Worm (Caenorhabditis elegans) whole organism, L2 larva: ENCODE results near the gene T24A6.16.
"Not testable (repeated sequence)": the region's sequence is repeated elsewhere in the genome, so short reads cannot be mapped to it uniquely, and the experiment has no call there.

Experiments
- C34F6.9 ChIP-seq: fragments of 150-350 bp; optimal IDR thresholded peaks from 2 replicates; lab custom pipeline; 2014; ENCODE audit warnings: missing biosample characterization, missing genetic modification characterization
- R02D3.7 ChIP-seq: fragments of 150-350 bp; optimal IDR thresholded peaks from 2 replicates; lab custom pipeline; 2014; ENCODE audit warnings: missing biosample characterization, missing genetic modification characterization
- Y55F3AM.14 ChIP-seq: fragments of 200-800 bp; sonication (Bioruptor generic); optimal IDR thresholded peaks from 2 replicates; lab custom pipeline; 2018; ENCODE audit warnings: mild to moderate bottlenecking, missing genetic modification characterization, missing compliant biosample characterization
- alr-1 ChIP-seq: fragments of 150-350 bp; optimal IDR thresholded peaks from 2 replicates; lab custom pipeline; 2014; ENCODE audit warnings: missing biosample characterization, missing genetic modification characterization
- ama-1 ChIP-seq: fragments of 150-350 bp; optimal IDR thresholded peaks from 2 replicates; lab custom pipeline; 2018; ENCODE audit warnings: inconsistent platforms
- ceh-16 ChIP-seq: fragments of 150-350 bp; optimal IDR thresholded peaks from 2 replicates; lab custom pipeline; 2014; ENCODE audit warnings: missing biosample characterization, missing genetic modification characterization
- ceh-82 ChIP-seq: fragments of 150-350 bp; optimal IDR thresholded peaks from 2 replicates; lab custom pipeline; 2014; ENCODE audit warnings: missing biosample characterization, missing genetic modification characterization
- crh-2 ChIP-seq: sonication (generic microtip); optimal IDR thresholded peaks from 2 replicates; lab custom pipeline; 2017; ENCODE audit warnings: missing biosample characterization, missing genetic modification characterization
- dmd-4 ChIP-seq: sonication (generic microtip); optimal IDR thresholded peaks from 2 replicates; lab custom pipeline; 2017; ENCODE audit warnings: missing biosample characterization, missing genetic modification characterization
- egl-27 ChIP-seq: sonication (generic microtip); optimal IDR thresholded peaks from 3 replicates; lab custom pipeline; 2017; ENCODE audit warnings: missing biosample characterization, missing genetic modification reagents, missing genetic modification characterization
- elt-1 ChIP-seq: fragments of 150-350 bp; optimal IDR thresholded peaks from 2 replicates; lab custom pipeline; 2014; ENCODE audit warnings: missing biosample characterization, missing genetic modification characterization
- fos-1 ChIP-seq: fragments of 150-350 bp; optimal IDR thresholded peaks from 2 replicates; lab custom pipeline; 2014; ENCODE audit warnings: missing biosample characterization, missing genetic modification characterization
- lin-11 ChIP-seq: fragments of 150-350 bp; sonication (generic microtip); optimal IDR thresholded peaks from 2 replicates; lab custom pipeline; 2014; ENCODE audit warnings: missing biosample characterization, missing genetic modification characterization, inconsistent platforms, mixed read lengths
- lsy-2 ChIP-seq, 2 experiments: fragments of 150-350 bp in 1 of 2; sonication (generic microtip) in 1 of 2; optimal IDR thresholded peaks; 2 replicates each; lab custom pipeline; 2014 to 2017; ENCODE audit warnings: missing biosample characterization in 2 of 2, missing genetic modification characterization in 2 of 2
- mab-5 ChIP-seq: fragments of 150-350 bp; optimal IDR thresholded peaks from 2 replicates; lab custom pipeline; 2014; ENCODE audit warnings: missing biosample characterization, missing genetic modification characterization
- mbf-1 ChIP-seq: sonication (generic microtip); optimal IDR thresholded peaks from 2 replicates; lab custom pipeline; 2017; ENCODE audit warnings: missing biosample characterization, missing genetic modification characterization
- nhr-10 ChIP-seq: sonication (generic microtip); optimal IDR thresholded peaks from 2 replicates; lab custom pipeline; 2017; ENCODE audit warnings: missing biosample characterization, missing genetic modification characterization
- nhr-11 ChIP-seq: fragments of 150-350 bp; optimal IDR thresholded peaks from 2 replicates; lab custom pipeline; 2014; ENCODE audit warnings: missing biosample characterization, missing genetic modification characterization
- nhr-12 ChIP-seq: fragments of 150-350 bp; optimal IDR thresholded peaks from 2 replicates; lab custom pipeline; 2014; ENCODE audit warnings: missing biosample characterization, missing genetic modification characterization
- nhr-129 ChIP-seq: fragments of 150-350 bp; optimal IDR thresholded peaks from 2 replicates; lab custom pipeline; 2014; ENCODE audit warnings: missing biosample characterization, missing genetic modification characterization
- nhr-23 ChIP-seq: fragments of 150-350 bp; optimal IDR thresholded peaks from 2 replicates; lab custom pipeline; 2014; ENCODE audit warnings: missing biosample characterization, missing genetic modification reagents, missing genetic modification characterization
- nhr-6 ChIP-seq: fragments of 150-350 bp; optimal IDR thresholded peaks from 2 replicates; lab custom pipeline; 2014; ENCODE audit warnings: missing biosample characterization, missing genetic modification characterization
- sem-4 ChIP-seq: fragments of 150-350 bp; optimal IDR thresholded peaks from 2 replicates; lab custom pipeline; 2014; ENCODE audit warnings: missing biosample characterization, missing genetic modification reagents, missing genetic modification characterization
- sma-3 ChIP-seq: sonication (generic microtip); optimal IDR thresholded peaks from 2 replicates; lab custom pipeline; 2016; ENCODE audit warnings: missing genetic modification reagents, missing genetic modification characterization, missing compliant biosample characterization
- sma-9 ChIP-seq, 2 experiments: fragments of 150-350 bp in 1 of 2; sonication (generic microtip) in 1 of 2; optimal IDR thresholded peaks; 2 replicates each; lab custom pipeline; 2014 to 2016; ENCODE audit warnings: missing genetic modification characterization in 2 of 2, mild to moderate bottlenecking in 1 of 2, missing biosample characterization in 1 of 2, missing compliant biosample characterization in 1 of 2, missing genetic modification reagents in 1 of 2, moderate library complexity in 1 of 2
- snpc-4 ChIP-seq: fragments of 150-350 bp; optimal IDR thresholded peaks from 2 replicates; lab custom pipeline; 2014; ENCODE audit warnings: missing biosample characterization, missing genetic modification characterization
- zag-1 ChIP-seq: fragments of 150-350 bp; optimal IDR thresholded peaks from 2 replicates; lab custom pipeline; 2014; ENCODE audit warnings: missing biosample characterization, missing genetic modification characterization
- ztf-1 ChIP-seq: fragments of 200-800 bp; sonication (Bioruptor generic); conservative IDR thresholded peaks from 2 replicates; pipeline ENCODE4 v1.3.6; 2022; ENCODE audit warnings: missing genetic modification characterization, missing compliant biosample characterization
- ztf-11 ChIP-seq: sonication (generic microtip); optimal IDR thresholded peaks from 2 replicates; lab custom pipeline; 2017; ENCODE audit warnings: missing biosample characterization, missing genetic modification characterization
- ztf-4 ChIP-seq: fragments of 150-350 bp; optimal IDR thresholded peaks from 2 replicates; lab custom pipeline; 2014; ENCODE audit warnings: missing biosample characterization, missing genetic modification characterization

Gene T24A6.16

ce11 chrV:3579795-3580194, 17.1 kb upstream of the T24A6.16 start (continued):
- TF ChIP-seq sem-4 (tag; lab: Kevin White, UChicago) (no peak), crh-2 (tag; lab: Kevin White, UChicago) (peak; percentile 49), C34F6.9 (peak; percentile 45), ceh-16 (tag; lab: Kevin White, UChicago) (no peak), R02D3.7 (no peak), fos-1 (tag; lab: Kevin White, UChicago) (peak; percentile 64), alr-1 (tag; lab: Kevin White, UChicago) (no peak), nhr-6 (tag; lab: Kevin White, UChicago) (no peak), Y55F3AM.14 (GFP tag; lab: Kevin White, UChicago) (no peak), mbf-1 (tag; lab: Kevin White, UChicago) (no peak), ama-1 (lab: Kevin White, UChicago) (peak; percentile 57), lin-11 (tag; lab: Kevin White, UChicago) (no peak), nhr-11 (tag; lab: Kevin White, UChicago) (no peak), nhr-12 (tag; lab: Kevin White, UChicago) (no peak), nhr-10 (tag; lab: Kevin White, UChicago) (no peak), egl-27 (tag; lab: Kevin White, UChicago) (no peak), sma-3 (GFP tag; lab: Kevin White, UChicago) (peak; percentile 9), ztf-4 (tag; lab: Kevin White, UChicago) (no peak), ztf-1 (GFP tag; lab: Robert Waterston, UW) (no peak), zag-1 (tag; lab: Kevin White, UChicago) (no peak)
- TF ChIP-seq, all 48 proteins: peak for 13

- peak; percentile 67 for TF ChIP-seq nhr-129 (tag; lab: Kevin White, UChicago)
- TF ChIP-seq Y55F3AM.14 (GFP tag; lab: Kevin White, UChicago): no peak
- TF ChIP-seq egl-27 (tag; lab: Kevin White, UChicago): no peak
- TF ChIP-seq snpc-4 (tag; lab: Kevin White, UChicago): no peak
- TF ChIP-seq nhr-11 (tag; lab: Kevin White, UChicago): no peak
- no peak for TF ChIP-seq mab-5 (tag; lab: Kevin White, UChicago)
- no peak for TF ChIP-seq ama-1 (lab: Kevin White, UChicago)
- peak; percentile 40 for TF ChIP-seq C34F6.9
- peak; percentile 14 for TF ChIP-seq lin-11 (tag; lab: Kevin White, UChicago)
- TF ChIP-seq lsy-2 (tag; optimal IDR thresholded peaks at IDR 0.05; lab: Kevin White, UChicago): no peak
- TF ChIP-seq R02D3.7: no peak
- no peak for TF ChIP-seq dmd-4 (tag; lab: Kevin White, UChicago)
Observed at ce11 chrV:3579248-3579647, 16.5 kb upstream of the T24A6.16 start.

ce11 chrV:3578813-3579212, 16.1 kb upstream of the T24A6.16 start, which contains the start of gene pygl-1:
Gene pygl-1 (plus strand): TSS chrV:3579023.
- TF ChIP-seq nhr-23 (tag; lab: Kevin White, UChicago) (no peak), lsy-2 (tag; optimal IDR thresholded peaks at IDR 0.05; lab: Kevin White, UChicago) (peak in 1 of 2 experiments; percentile 81)
- TF ChIP-seq, all 48 proteins: peak for 1

ce11 chrV:3575759-3576158, 13.0 kb upstream of the T24A6.16 start, which contains the start of gene grl-27:
Gene grl-27 (minus strand): TSS chrV:3575859.
- TF ChIP-seq mab-5 (tag; lab: Kevin White, UChicago) (no peak), ztf-1 (GFP tag; lab: Robert Waterston, UW) (no peak), egl-27 (tag; lab: Kevin White, UChicago) (no peak)

- not testable (repeated sequence) for TF ChIP-seq mab-5 (tag; lab: Kevin White, UChicago); ztf-11 (tag; lab: Kevin White, UChicago); ztf-1 (GFP tag; lab: Robert Waterston, UW)
Observed at ce11 chrV:3572408-3572807, 9.7 kb upstream of the T24A6.16 start, which contains the start of gene F40C5.1. Gene F40C5.1 (plus strand): TSS chrV:3572708.

- TF ChIP-seq sma-9 (GFP tag; optimal IDR thresholded peaks at IDR 0.05; lab: Kevin White, UChicago); sma-9 (tag; optimal IDR thresholded peaks at IDR 0.05; lab: Kevin White, UChicago); elt-1 (tag; lab: Kevin White, UChicago); ceh-82 (tag; lab: Kevin White, UChicago): not testable (repeated sequence)
Observed at ce11 chrV:3570695-3571094, 8.0 kb upstream of the T24A6.16 start, which contains the start of gene F40C5.2. Gene F40C5.2 (plus strand): TSS chrV:3570995.
